Worm (Caenorhabditis elegans): ENCODE measurements around the gene sfxn-1.1.

- TF ChIP-seq daf-12 (tag; optimal IDR thresholded peaks at IDR 0.05) (no peak), nhr-237 (tag; optimal IDR thresholded peaks at IDR 0.05) (no peak), unc-39 (tag; optimal IDR thresholded peaks at IDR 0.05) (no peak), jun-1 (tag; optimal IDR thresholded peaks at IDR 0.05) (no peak), fkh-10 (GFP tag; optimal IDR thresholded peaks at IDR 0.05) (no peak), pqm-1 (tag; optimal IDR thresholded peaks at IDR 0.05) (no peak), nhr-76 (tag; optimal IDR thresholded peaks at IDR 0.05) (no peak), nhr-11 (tag; optimal IDR thresholded peaks at IDR 0.05) (no peak), elt-2 (tag; optimal IDR thresholded peaks at IDR 0.05) (no peak), mdl-1 (tag; optimal IDR thresholded peaks at IDR 0.05) (no peak), lin-15B (tag; optimal IDR thresholded peaks at IDR 0.05) (no peak), elt-3 (tag; optimal IDR thresholded peaks at IDR 0.05) (no peak)
These were observed at the start of gene sfxn-1.1, which contains the start of gene AH6.3 for ce11 chrII:9518781-9519180.
